Worm (Caenorhabditis elegans): ENCODE data around the gene Y113G7C.1.
A peak's percentile ranks its signal among the peaks of the same experiment; 100 is the strongest.
"Not testable (repeated sequence)": the region's sequence is repeated elsewhere in the genome, so short reads cannot be mapped to it uniquely, and the experiment has no call there.

Gene Y113G7C.1

DNA sequence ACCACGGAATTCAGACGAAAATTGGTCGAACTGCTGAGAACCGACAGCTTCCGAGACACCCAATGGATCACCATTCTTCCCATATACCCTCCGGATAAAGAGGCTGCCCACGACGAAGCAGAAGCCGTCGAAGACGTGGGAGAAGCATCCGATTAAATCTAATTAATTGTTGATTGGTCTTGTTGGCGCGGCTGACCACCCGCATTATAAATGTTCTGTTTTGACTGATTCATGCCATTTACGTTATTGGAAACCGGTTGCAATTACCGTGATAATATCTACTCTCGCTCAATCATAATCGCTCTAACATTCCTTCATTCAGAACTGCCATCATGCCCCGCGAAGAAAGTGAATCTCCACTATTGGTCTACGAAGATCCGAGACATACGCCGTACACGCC lies 14.3 kb upstream of the Y113G7C.1 start, which contains the start of gene ZC15.3:
Gene ZC15.3 (plus strand): TSS at position 301 of the 400 bp plus-strand sequence.
- TF ChIP-seq pax-1, sdc-2, ceh-48 (tag; optimal IDR thresholded peaks at IDR 0.05): not testable (repeated sequence)

DNA sequence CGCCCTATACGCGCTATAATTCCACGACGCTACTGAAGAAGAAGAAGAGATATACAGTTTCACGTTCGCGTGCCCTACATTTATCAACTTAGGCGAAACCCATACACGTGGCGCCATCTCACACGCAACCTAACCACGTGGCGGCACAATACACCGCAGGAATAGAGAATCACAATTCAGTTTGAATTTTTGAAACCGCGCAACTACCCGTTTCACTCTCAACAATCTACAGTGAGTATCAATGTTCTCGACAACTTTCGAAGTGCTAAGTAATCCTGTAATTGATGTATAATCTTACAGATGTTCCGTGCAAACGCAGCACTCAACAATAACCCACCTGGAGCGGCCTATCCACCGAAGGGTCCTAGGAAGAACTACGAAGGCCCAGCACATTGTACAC lies 11.7 kb upstream of the Y113G7C.1 start, which contains the start of gene ZC15.1:
Gene ZC15.1 (plus strand): TSS at position 301 of the 400 bp plus-strand sequence.
- TF ChIP-seq hlh-15 (tag; optimal IDR thresholded peaks at IDR 0.05) = no peak

DNA sequence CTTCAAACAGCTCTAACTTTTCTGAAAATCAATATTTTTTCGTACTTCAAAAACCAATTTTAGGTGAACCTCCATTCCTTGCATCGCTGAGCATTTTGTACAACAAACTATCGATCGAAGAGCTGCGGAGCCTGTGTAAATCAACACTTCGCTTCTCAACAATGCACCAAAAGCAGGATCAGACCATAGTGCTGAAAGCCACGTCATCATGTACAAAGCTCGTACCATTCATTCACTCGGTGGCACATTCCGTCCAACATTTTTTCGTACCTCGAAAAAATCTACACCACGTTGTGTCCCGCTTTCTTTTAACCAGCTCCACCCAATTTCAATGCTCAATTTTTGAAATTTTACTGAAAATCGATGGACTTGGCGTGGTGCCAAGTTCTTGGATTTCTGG lies 7.0 kb upstream of the Y113G7C.1 start, which contains the start of gene ZC15.10:
Gene ZC15.10 (plus strand): TSS at position 162 of the 400 bp plus-strand sequence.
- TF ChIP-seq hlh-8 (tag; optimal IDR thresholded peaks at IDR 0.05) (no peak), pax-1 (tag; optimal IDR thresholded peaks at IDR 0.05) (no peak), ceh-6 (GFP tag; optimal IDR thresholded peaks at IDR 0.05) (no peak), sox-4 (tag; optimal IDR thresholded peaks at IDR 0.05) (no peak), unc-42 (tag; optimal IDR thresholded peaks at IDR 0.05) (no peak), sdc-2 (tag; optimal IDR thresholded peaks at IDR 0.05) (no peak), mec-3 (tag; optimal IDR thresholded peaks at IDR 0.05; ENCODE audit: borderline replicate concordance) (no peak), pag-3 (tag; optimal IDR thresholded peaks at IDR 0.05; ENCODE audit: borderline replicate concordance) (no peak), elt-2 (tag; optimal IDR thresholded peaks at IDR 0.05) (no peak)

- TF ChIP-seq elt-4 (tag; optimal IDR thresholded peaks at IDR 0.05) = no peak
These were observed 6.0 kb upstream of the Y113G7C.1 start, which contains the start of gene clec-262 for ce11 chrV:20311519-20311918. Gene clec-262 (plus strand): TSS chrV:20311819.

ce11 chrV:20325417-20325816 lies 7.9 kb downstream of the Y113G7C.1 start, which contains the start of gene Y38H6A.1:
Gene Y38H6A.1 (plus strand): TSS chrV:20325717.
- TF ChIP-seq ref-2 (tag; optimal IDR thresholded peaks at IDR 0.05) = no peak

DNA sequence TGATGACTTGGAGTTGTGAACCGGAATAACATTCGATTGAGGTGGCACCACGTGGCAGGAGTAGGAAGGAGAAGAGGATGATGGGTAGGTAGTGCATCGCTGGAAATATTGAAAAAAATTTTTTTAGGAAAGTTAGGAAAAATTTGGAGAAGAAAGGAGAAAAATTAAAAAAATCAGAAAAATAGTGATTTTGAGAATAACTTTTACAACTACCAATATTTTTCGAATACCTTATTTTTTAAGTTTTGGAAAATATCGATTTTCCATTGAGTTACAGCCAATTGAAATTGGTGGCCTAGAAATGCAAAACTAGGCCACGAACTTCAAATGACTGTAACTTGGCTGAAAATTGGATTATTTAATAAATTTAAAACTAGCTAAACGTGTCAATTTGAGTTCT lies 17.7 kb downstream of the Y113G7C.1 start, which contains the start of gene Y38H6A.5:
Gene Y38H6A.5 (minus strand): TSS at position 101 of the 400 bp plus-strand sequence.
- TF ChIP-seq ceh-30 (tag; optimal IDR thresholded peaks at IDR 0.05) (no peak), fkh-10 (GFP tag; optimal IDR thresholded peaks at IDR 0.05) (no peak), nhr-232 (tag; optimal IDR thresholded peaks at IDR 0.05) (no peak), mec-3 (tag; optimal IDR thresholded peaks at IDR 0.05; ENCODE audit: borderline replicate concordance) (no peak), ceh-31 (tag; optimal IDR thresholded peaks at IDR 0.05) (no peak), madf-2 (tag; optimal IDR thresholded peaks at IDR 0.05) (no peak), elt-4 (tag; optimal IDR thresholded peaks at IDR 0.05) (no peak), ceh-6 (GFP tag; optimal IDR thresholded peaks at IDR 0.05) (no peak), ceh-34 (tag; optimal IDR thresholded peaks at IDR 0.05) (no peak), pha-2 (tag; optimal IDR thresholded peaks at IDR 0.05) (no peak), elt-2 (tag; optimal IDR thresholded peaks at IDR 0.05) (no peak), sox-2 (GFP tag; IDR thresholded peaks at IDR 0.05) (no peak), fkh-6 (tag; optimal IDR thresholded peaks at IDR 0.05) (no peak)

ce11 chrV:20338020-20338419 lies 20.5 kb downstream of the Y113G7C.1 start:
- TF ChIP-seq K02D7.2 (tag; optimal IDR thresholded peaks at IDR 0.05) (no peak), unc-42 (tag; optimal IDR thresholded peaks at IDR 0.05) (peak; percentile 38)

DNA sequence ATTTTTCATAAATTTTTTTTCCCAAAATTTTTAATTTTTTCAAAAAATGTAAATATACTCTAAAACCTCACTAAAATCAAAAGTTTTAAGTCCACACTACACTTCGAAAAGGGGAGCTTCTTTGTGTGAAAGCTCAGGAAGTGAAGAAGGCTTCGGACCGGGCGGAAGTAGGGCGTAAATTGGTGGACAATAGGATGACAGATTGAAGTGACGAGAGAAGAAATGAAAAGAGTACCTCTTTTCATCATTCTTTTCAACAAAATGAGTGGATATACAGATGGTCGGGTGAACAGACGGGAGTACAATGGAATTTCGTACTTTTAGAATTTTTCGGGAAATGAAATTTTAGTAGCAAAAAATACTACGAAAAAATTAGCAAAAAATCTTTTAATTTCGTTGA lies 21.3 kb downstream of the Y113G7C.1 start:
- TF ChIP-seq ceh-22 (tag; optimal IDR thresholded peaks at IDR 0.05) (no peak), unc-42 (tag; optimal IDR thresholded peaks at IDR 0.05) (peak; percentile 45)

- TF ChIP-seq F13H6.1 (tag; optimal IDR thresholded peaks at IDR 0.05) (no peak), rnt-1 (tag; optimal IDR thresholded peaks at IDR 0.05) (no peak)
These were observed 27.3 kb downstream of the Y113G7C.1 start, which contains the start of gene Y38H6A.3 for ce11 chrV:20344889-20345288. Gene Y38H6A.3 (plus strand): TSS chrV:20345189.

Data from whole organism, late embryonic.